Worm (Caenorhabditis elegans): ENCODE results near the gene K12B6.9.

K12B6.9 gene

DNA sequence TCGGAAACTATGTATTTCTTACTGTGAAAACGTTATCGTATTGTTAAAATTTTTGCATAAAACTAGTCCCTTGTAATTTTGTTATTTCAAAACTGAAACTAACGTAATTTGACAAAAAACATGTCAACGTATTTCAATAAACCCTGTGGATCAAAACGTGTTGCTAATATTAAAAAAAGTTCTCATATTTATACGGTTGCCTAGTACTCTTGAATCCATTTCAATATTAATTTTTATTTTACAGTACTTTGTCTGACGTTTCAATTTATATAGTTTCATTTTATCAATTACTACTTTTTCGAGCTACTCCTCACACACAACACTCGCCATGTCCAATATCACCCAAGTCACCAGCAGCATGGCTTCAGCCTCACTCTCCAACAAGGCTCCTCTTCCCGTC is 11.0 kb upstream of the K12B6.9 start, which contains the start of gene sago-1:
Gene sago-1 (plus strand): TSS at position 301 of the 400 bp plus-strand sequence.
- TF ChIP-seq zfh-2 (GFP tag; conservative IDR thresholded peaks at IDR 0.05), result no peak
- TF ChIP-seq nfya-1 (tag; optimal IDR thresholded peaks at IDR 0.05; ENCODE audit: borderline replicate concordance, insufficient read depth), result no peak
- TF ChIP-seq nhr-179 (tag; optimal IDR thresholded peaks at IDR 0.05), result no peak
- TF ChIP-seq F55B11.4 (tag; optimal IDR thresholded peaks at IDR 0.05; ENCODE audit: borderline replicate concordance, insufficient read depth), result no peak
- no peak for TF ChIP-seq lsl-1 (GFP tag; optimal IDR thresholded peaks at IDR 0.05)
- no peak for TF ChIP-seq egl-18 (GFP tag; IDR thresholded peaks at IDR 0.05)
- TF ChIP-seq ceh-27 (GFP tag; optimal IDR thresholded peaks at IDR 0.05), result no peak
- TF ChIP-seq ztf-26 (tag; optimal IDR thresholded peaks at IDR 0.05), result no peak
- no peak for TF ChIP-seq egrh-3 (GFP tag; IDR thresholded peaks at IDR 0.05)
- TF ChIP-seq fkh-3 (tag; optimal IDR thresholded peaks at IDR 0.05), result no peak
- no peak for TF ChIP-seq hsf-1 (GFP tag; IDR thresholded peaks at IDR 0.05)

DNA sequence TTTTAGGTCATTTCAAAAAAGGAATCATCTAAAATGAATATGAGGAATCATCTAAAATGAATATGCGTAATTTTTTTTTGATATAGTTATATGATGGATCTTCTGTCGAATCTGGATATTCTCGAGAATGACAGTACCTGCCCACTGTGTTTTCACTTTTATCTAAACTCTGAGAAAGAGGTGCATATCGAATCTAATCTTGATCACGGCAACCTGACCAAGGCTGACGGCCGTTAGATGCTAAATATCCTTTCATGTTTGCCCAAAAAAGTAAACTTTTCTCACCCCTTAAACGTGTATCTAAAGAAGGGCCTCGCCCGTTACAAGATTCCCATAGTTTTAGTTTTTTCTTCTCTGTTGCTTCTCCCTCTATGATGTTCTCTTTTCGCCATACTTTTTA is 10.0 kb upstream of the K12B6.9 start:
- TF ChIP-seq Y95B8A.8 (GFP tag; IDR thresholded peaks at IDR 0.05) (no peak), K12H6.12 (tag; optimal IDR thresholded peaks at IDR 0.05) (no peak), tbp1 (GFP tag; optimal IDR thresholded peaks at IDR 0.05) (no peak), bed-2 (GFP tag; IDR thresholded peaks at IDR 0.05) (no peak), rpc-1 (optimal IDR thresholded peaks at IDR 0.05) (no peak), rpc-1 (tag; optimal IDR thresholded peaks at IDR 0.05) (no peak), him-1 (tag; optimal IDR thresholded peaks at IDR 0.05) (no peak), cebp-1 (GFP tag; IDR thresholded peaks at IDR 0.05) (no peak), cebp-1 (tag; optimal IDR thresholded peaks at IDR 0.05) (no peak), dpl-1 (GFP tag; optimal IDR thresholded peaks at IDR 0.05) (no peak), F52B5.7 (tag; optimal IDR thresholded peaks at IDR 0.05) (no peak), F55B11.4 (tag; optimal IDR thresholded peaks at IDR 0.05; ENCODE audit: borderline replicate concordance, insufficient read depth) (no peak), madf-6 (GFP tag; IDR thresholded peaks at IDR 0.05) (no peak), F23B12.7 (tag; optimal IDR thresholded peaks at IDR 0.05; ENCODE audit: insufficient read depth) (no peak), gei-17 (GFP tag; optimal IDR thresholded peaks at IDR 0.05) (no peak), K11D2.4 (GFP tag; IDR thresholded peaks at IDR 0.05) (no peak), hrde-1 (tag; optimal IDR thresholded peaks at IDR 0.05; ENCODE audit: borderline replicate concordance) (no peak)

DNA sequence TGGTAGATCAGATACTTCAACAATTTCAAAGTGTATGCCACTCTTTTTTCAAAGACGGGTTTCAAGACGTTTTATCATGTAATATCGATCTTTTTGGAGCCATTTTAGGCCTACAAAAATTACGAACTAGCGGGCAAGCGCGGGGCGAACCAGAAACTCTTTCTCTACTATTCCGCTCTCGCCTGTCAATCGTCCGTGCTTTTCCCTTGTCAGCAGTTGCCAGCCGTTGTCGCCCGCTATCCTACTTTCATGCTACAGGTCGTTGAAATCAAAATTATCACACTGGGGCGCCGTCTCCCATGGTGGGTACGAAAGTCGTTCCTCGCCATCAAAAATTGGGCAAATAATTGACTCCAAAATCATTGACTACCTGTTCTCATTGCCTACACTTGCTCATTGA is 8.6 kb upstream of the K12B6.9 start:
- TF ChIP-seq lsl-1 (GFP tag; optimal IDR thresholded peaks at IDR 0.05) (no peak), F52B5.7 (tag; optimal IDR thresholded peaks at IDR 0.05) (no peak), nhr-80 (tag; optimal IDR thresholded peaks at IDR 0.05) (peak; percentile 79), dpl-1 (GFP tag; optimal IDR thresholded peaks at IDR 0.05) (no peak), attf-3 (GFP tag; conservative IDR thresholded peaks at IDR 0.05) (no peak), K12H6.12 (tag; optimal IDR thresholded peaks at IDR 0.05) (no peak), snpc-1.1 (tag; optimal IDR thresholded peaks at IDR 0.05; ENCODE audit: insufficient read depth) (no peak)

DNA sequence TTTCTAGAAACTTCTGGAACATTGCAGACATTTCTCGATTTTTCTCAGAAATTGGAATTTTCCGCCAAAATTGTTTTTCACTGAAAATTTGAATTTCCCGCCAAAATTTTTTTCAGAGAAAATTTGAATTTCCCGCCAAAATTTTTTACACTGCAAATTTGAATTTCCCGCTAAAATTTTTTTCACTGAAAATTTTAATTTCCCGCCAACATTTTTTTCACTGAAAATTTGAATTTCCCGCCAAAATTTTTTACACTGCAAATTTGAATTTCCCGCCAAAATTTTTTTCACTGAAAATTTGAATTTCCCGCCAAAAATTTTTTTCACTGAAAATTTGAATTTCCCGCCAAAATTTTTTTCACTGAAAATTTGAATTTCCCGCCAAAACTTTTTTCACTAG is 4.1 kb upstream of the K12B6.9 start:
- TF ChIP-seq aptf-3 (GFP tag; IDR thresholded peaks at IDR 0.05) (peak; percentile 40; the same call in 1 of the 2 replicates), D2030.7 (GFP tag; IDR thresholded peaks at IDR 0.05) (peak; percentile 30; the same call in 1 of the 2 replicates), madf-6 (GFP tag; IDR thresholded peaks at IDR 0.05) (peak; percentile 17; the same call in 1 of the 2 replicates), madf-8 (GFP tag; conservative IDR thresholded peaks at IDR 0.05) (peak; percentile 50; the same call in 1 of the 2 replicates), F33H1.4 (GFP tag; IDR thresholded peaks at IDR 0.05) (0 out of 2 replicates have a peak, but pooled peaks have one; percentile 10)
